Worm (Caenorhabditis elegans): ENCODE measurements around the gene prdx-3.

DNA sequence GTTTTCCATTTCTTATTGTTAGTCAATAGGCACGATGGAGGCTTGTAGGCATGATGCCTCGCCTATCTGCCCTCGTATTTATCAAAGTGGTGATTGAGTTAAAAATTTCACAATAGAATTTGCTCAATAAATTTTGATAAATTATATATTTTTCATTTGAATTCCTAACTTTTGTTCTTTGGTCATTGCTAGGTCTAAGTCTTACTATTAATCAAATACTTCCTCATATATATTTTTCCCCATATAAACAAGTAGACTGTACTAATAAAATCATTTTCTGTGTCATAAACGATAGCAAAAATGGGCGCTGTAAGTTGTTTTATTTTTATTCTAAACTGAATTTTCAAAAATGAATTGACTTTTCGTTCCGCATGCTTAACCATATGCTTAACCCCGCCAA, 22.8 kb upstream of the prdx-3 start, which contains the start of gene pals-28:
- TF ChIP-seq ama-1 (optimal IDR thresholded peaks at IDR 0.05) (no peak), pha-4 (tag; optimal IDR thresholded peaks at IDR 0.05) (no peak), fkh-10 (GFP tag; optimal IDR thresholded peaks at IDR 0.05) (no peak), elt-2 (tag; optimal IDR thresholded peaks at IDR 0.05) (no peak), ceh-30 (tag; optimal IDR thresholded peaks at IDR 0.05) (no peak), pqm-1 (tag; optimal IDR thresholded peaks at IDR 0.05) (no peak), rnt-1 (tag; optimal IDR thresholded peaks at IDR 0.05) (no peak), nhr-11 (tag; optimal IDR thresholded peaks at IDR 0.05) (no peak), ceh-45 (GFP tag; IDR thresholded peaks at IDR 0.05) (no peak), hlh-6 (tag; optimal IDR thresholded peaks at IDR 0.05) (no peak), T23F11.4 (GFP tag; optimal IDR thresholded peaks at IDR 0.05) (no peak), hlh-15 (tag; optimal IDR thresholded peaks at IDR 0.05) (no peak), unc-86 (tag; optimal IDR thresholded peaks at IDR 0.05) (no peak), sox-2 (GFP tag; IDR thresholded peaks at IDR 0.05) (no peak)
